Fruit fly (Drosophila melanogaster) whole organism, wandering third instar larva: ENCODE results near the gene CHKov2.

ENCODE experiments used
- Abd-B ChIP-seq: fragments of >200 bp; optimal IDR thresholded peaks from 2 replicates; lab custom pipeline; 2017; ENCODE audit warnings: missing biosample characterization, missing genetic modification characterization
- CG32264 ChIP-seq: fragments of 200-800 bp; sonication (Bioruptor generic); optimal IDR thresholded peaks from 2 replicates; lab custom pipeline; 2016; ENCODE audit warnings: missing biosample characterization, missing genetic modification characterization
- CG9705 ChIP-seq: fragments of 200-800 bp; sonication (Bioruptor generic); optimal IDR thresholded peaks from 2 replicates; lab custom pipeline; 2018; ENCODE audit warnings: missing biosample characterization, mild to moderate bottlenecking, missing genetic modification characterization
- CrebA ChIP-seq: fragments of 200-800 bp; sonication (Bioruptor generic); optimal IDR thresholded peaks from 2 replicates; lab custom pipeline; 2016; ENCODE audit warnings: missing biosample characterization, mild to moderate bottlenecking, missing genetic modification characterization, borderline replicate concordance
- Dfd ChIP-seq: fragments of >200 bp; optimal IDR thresholded peaks from 2 replicates; lab custom pipeline; 2017; ENCODE audit warnings: missing biosample characterization, missing genetic modification characterization
- Dif ChIP-seq: fragments of 200-275, 200-300 bp; sonication (Bioruptor generic); optimal IDR thresholded peaks from 2 replicates; lab custom pipeline; 2018; ENCODE audit warnings: missing biosample characterization, missing genetic modification characterization; ENCODE audit not compliant: partially characterized antibody
- GATAd ChIP-seq: sonication (Bioruptor generic); optimal IDR thresholded peaks from 2 replicates; lab custom pipeline; 2016; ENCODE audit warnings: missing biosample characterization, missing genetic modification characterization
- HLH106 ChIP-seq: fragments of 200-800 bp; optimal IDR thresholded peaks from 3 replicates; lab custom pipeline; 2019; ENCODE audit warnings: missing biosample characterization, mild to moderate bottlenecking, missing genetic modification characterization, moderate library complexity
- Hr83 ChIP-seq: fragments of 200-300 bp; sonication (Bioruptor generic); optimal IDR thresholded peaks from 2 replicates; lab custom pipeline; 2016; ENCODE audit warnings: missing biosample characterization, mild to moderate bottlenecking, missing genetic modification characterization, moderate library complexity; ENCODE audit not compliant: poor library complexity, severe bottlenecking
- Mio ChIP-seq: sonication (Bioruptor generic); optimal IDR thresholded peaks from 2 replicates; lab custom pipeline; 2016; ENCODE audit warnings: missing biosample characterization, missing genetic modification characterization
- Myc ChIP-seq: fragments of >200 bp; optimal IDR thresholded peaks from 2 replicates; lab custom pipeline; 2017
- N ChIP-seq: fragments of >200 bp; optimal IDR thresholded peaks from 2 replicates; lab custom pipeline; 2018; ENCODE audit warnings: missing biosample characterization, missing external identifiers, missing genetic modification characterization
- OdsH ChIP-seq: fragments of 200-800 bp; sonication (Bioruptor generic); optimal IDR thresholded peaks from 2 replicates; lab custom pipeline; 2016; ENCODE audit warnings: missing biosample characterization, mild to moderate bottlenecking, missing genetic modification characterization
- Sp1 ChIP-seq: fragments of 200-800 bp; sonication (Bioruptor generic); optimal IDR thresholded peaks from 3 replicates; lab custom pipeline; 2019; ENCODE audit warnings: missing biosample characterization, mild to moderate bottlenecking, missing genetic modification characterization, moderate library complexity
- Vsx2 ChIP-seq: fragments of 200-300, 225-300 bp; sonication (Bioruptor generic); optimal IDR thresholded peaks from 2 replicates; lab custom pipeline; 2018; ENCODE audit warnings: missing biosample characterization, missing genetic modification characterization; ENCODE audit not compliant: partially characterized antibody
- br ChIP-seq: fragments of 200-800 bp; sonication (Bioruptor generic); optimal IDR thresholded peaks from 2 replicates; lab custom pipeline; 2016; ENCODE audit warnings: missing biosample characterization, missing genetic modification characterization
- brk ChIP-seq: fragments of 200-800 bp; sonication (Bioruptor generic); optimal IDR thresholded peaks from 2 replicates; lab custom pipeline; 2016; ENCODE audit warnings: missing biosample characterization, mild to moderate bottlenecking, missing genetic modification characterization
- dl ChIP-seq, 2 experiments: fragments of 175-275, 200-275 bp in 1 of 2; fragments of 200-275 bp in 1 of 2; sonication (Bioruptor generic); optimal IDR thresholded peaks; lab custom pipeline; 2018; ENCODE audit warnings: mild to moderate bottlenecking in 2 of 2, missing biosample characterization in 2 of 2, missing genetic modification characterization in 2 of 2, moderate library complexity in 2 of 2; ENCODE audit not compliant: partially characterized antibody in 2 of 2, insufficient read depth in 1 of 2
- dmrt93B ChIP-seq: fragments of 200-800 bp; sonication (Bioruptor generic); optimal IDR thresholded peaks from 2 replicates; lab custom pipeline; 2018; ENCODE audit warnings: missing biosample characterization, mild to moderate bottlenecking, missing genetic modification characterization
- foxo ChIP-seq, 2 experiments: fragments of 200-800 bp; sonication (Bioruptor generic); optimal IDR thresholded peaks; 2 replicates in 1 of 2; 3 replicates in 1 of 2; lab custom pipeline; 2016 to 2017; ENCODE audit warnings: missing biosample characterization in 2 of 2, missing genetic modification characterization in 2 of 2
- fru ChIP-seq: fragments of 200-800 bp; sonication (Bioruptor generic); optimal IDR thresholded peaks from 3 replicates; lab custom pipeline; 2016; ENCODE audit warnings: missing biosample characterization, mild to moderate bottlenecking, missing genetic modification characterization
- h ChIP-seq: fragments of 200-800 bp; sonication (Bioruptor generic); optimal IDR thresholded peaks from 3 replicates; lab custom pipeline; 2016; ENCODE audit warnings: missing biosample characterization, mild to moderate bottlenecking, missing genetic modification characterization
- jim ChIP-seq: fragments of 175-275, 200-325 bp; sonication (Bioruptor generic); optimal IDR thresholded peaks from 2 replicates; lab custom pipeline; 2016; ENCODE audit warnings: missing biosample characterization, mild to moderate bottlenecking, missing genetic modification characterization
- psq ChIP-seq: fragments of 200-800 bp; sonication (Bioruptor generic); optimal IDR thresholded peaks from 3 replicates; lab custom pipeline; 2017; ENCODE audit warnings: missing biosample characterization, mild to moderate bottlenecking, missing genetic modification characterization, moderate library complexity
- sage ChIP-seq: fragments of 200-800 bp; sonication (Bioruptor generic); optimal IDR thresholded peaks from 2 replicates; lab custom pipeline; 2016; ENCODE audit warnings: missing biosample characterization, mild to moderate bottlenecking, missing genetic modification characterization
- sv ChIP-seq: fragments of 200-800 bp; sonication (Bioruptor generic); optimal IDR thresholded peaks from 3 replicates; lab custom pipeline; 2016; ENCODE audit warnings: missing biosample characterization, missing genetic modification characterization
- tai ChIP-seq: sonication (Bioruptor generic); optimal IDR thresholded peaks from 2 replicates; lab custom pipeline; 2016; ENCODE audit warnings: missing biosample characterization, missing genetic modification characterization
- usp ChIP-seq: fragments of >200 bp; optimal IDR thresholded peaks from 2 replicates; lab custom pipeline; 2017; ENCODE audit warnings: missing biosample characterization, missing genetic modification characterization
- woc ChIP-seq: sonication (Bioruptor generic); optimal IDR thresholded peaks from 2 replicates; lab custom pipeline; 2016; ENCODE audit warnings: missing biosample characterization, mild to moderate bottlenecking, missing genetic modification characterization

The CHKov2 gene

DNA sequence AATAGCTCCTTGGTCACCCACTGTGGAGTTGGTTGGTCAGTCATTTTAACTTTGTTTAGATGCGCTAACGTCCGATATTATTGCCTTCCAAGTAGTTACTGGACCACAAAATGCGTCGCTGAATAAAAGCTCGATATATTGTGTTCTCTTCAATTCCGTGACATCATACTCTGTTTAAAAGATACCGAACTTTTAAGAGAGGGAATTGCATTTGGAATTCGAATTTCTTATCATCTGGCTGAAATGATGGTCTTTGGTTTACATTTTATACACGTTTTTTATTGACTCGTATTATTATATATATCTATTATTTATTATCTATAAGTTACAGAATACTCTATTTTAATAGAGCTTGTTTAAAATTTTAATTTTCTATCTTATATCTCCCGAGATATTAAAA lies at the start of gene CHKov2:
CHKov2 (minus strand) TSS at position 101 of the 400 bp plus-strand sequence.
- TF ChIP-seq brk (GFP tag; lab: Kevin White, UChicago) (no peak), woc (GFP tag; lab: Kevin White, UChicago) (no peak), GATAd (GFP tag; lab: Kevin White, UChicago) (no peak), tai (GFP tag; lab: Kevin White, UChicago) (no peak), dmrt93B (GFP tag; lab: Kevin White, UChicago) (no peak), jim (no peak), Sp1 (GFP tag; lab: Kevin White, UChicago) (no peak), Hr83 (GFP tag; lab: Kevin White, UChicago) (no peak), Dif (GFP tag; lab: Kevin White, UChicago) (no peak), CG32264 (no peak), h (GFP tag; lab: Kevin White, UChicago) (no peak), Myc (no peak), foxo (GFP tag; optimal IDR thresholded peaks at IDR 0.05; lab: Kevin White, UChicago) (no peak), usp (no peak), Dfd (GFP tag; lab: Kevin White, UChicago) (no peak), sage (GFP tag; lab: Kevin White, UChicago) (no peak), Vsx2 (no peak), sv (GFP tag; lab: Kevin White, UChicago) (no peak)
- TF ChIP-seq, all 38 proteins: peak for 0

DNA sequence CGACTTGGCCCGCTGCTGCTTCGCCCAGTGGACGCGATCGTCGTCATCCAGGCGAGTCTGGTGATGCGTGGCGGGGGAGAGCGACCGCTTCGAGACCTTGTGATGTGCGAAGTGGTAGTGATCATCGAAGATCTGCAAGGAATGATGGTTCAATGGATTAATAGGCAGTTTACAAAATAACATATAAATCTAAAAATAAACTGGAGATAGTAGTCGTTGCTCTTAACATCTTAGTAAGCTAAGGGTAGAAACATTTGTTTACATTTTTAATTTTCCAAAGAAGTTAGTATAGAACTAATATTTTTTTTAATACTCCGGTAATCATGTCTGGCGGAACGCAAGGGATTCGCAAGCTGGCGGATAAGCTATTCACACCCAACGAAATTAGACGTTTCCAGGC lies 27.0 kb upstream of the CHKov2 start, which contains the start of gene ND-49L:
ND-49L (plus strand) TSS at position 301 of the 400 bp plus-strand sequence.
- TF ChIP-seq CG9705 (GFP tag; lab: Kevin White, UChicago) = no peak

DNA sequence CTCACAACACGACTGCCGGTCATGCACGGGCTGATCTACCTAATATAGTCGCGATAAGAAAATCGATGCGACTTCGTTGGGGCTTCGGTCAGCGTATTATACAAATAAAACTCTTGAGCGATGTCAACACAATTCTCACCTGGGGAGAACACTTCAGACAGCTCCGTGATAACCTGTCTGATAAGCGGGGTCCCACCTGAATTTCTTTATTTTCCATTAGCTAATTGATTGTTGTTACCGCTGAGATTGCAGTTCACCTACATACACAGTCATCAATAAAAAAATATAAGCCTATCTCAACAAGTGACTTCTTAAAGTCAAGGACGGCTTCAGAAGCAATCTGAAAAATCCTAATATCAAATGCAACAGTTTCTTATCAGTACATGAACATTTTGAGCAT lies 15.9 kb upstream of the CHKov2 start, which contains the start of gene tobi:
tobi (minus strand) TSS at position 23 of the 400 bp plus-strand sequence.
- TF ChIP-seq tai (GFP tag; lab: Kevin White, UChicago) = no peak
- TF ChIP-seq sv (GFP tag; lab: Kevin White, UChicago) = no peak
- TF ChIP-seq fru (GFP tag; lab: Kevin White, UChicago) = no peak
- no peak for TF ChIP-seq Sp1 (GFP tag; lab: Kevin White, UChicago)
- no peak for TF ChIP-seq brk (GFP tag; lab: Kevin White, UChicago)
- TF ChIP-seq OdsH (GFP tag; lab: Kevin White, UChicago) = no peak

DNA sequence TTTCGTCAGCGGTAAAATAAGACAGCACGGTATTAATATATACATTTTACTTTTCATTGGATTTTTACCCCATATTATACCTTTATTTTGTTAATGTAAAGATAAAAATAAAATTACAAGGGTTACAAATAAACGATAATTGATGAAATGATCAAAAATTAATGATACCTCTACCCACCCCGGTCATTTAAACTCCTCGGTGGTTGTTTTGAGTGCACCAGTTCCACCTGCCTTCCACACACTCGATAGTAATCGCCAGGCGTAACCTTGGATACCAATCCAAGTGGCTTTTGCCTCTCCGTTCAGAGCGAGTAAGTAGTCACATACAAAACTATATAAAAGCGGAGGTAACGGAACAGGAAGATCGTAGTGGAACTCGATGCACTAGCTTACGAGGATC lies 8.9 kb upstream of the CHKov2 start, which contains the start of gene rha:
rha (plus strand) TSS at position 301 of the 400 bp plus-strand sequence.
- TF ChIP-seq jim = no peak
- no peak for TF ChIP-seq usp
- no peak for TF ChIP-seq Abd-B (GFP tag; lab: Kevin White, UChicago)
- no peak for TF ChIP-seq dmrt93B (GFP tag; lab: Kevin White, UChicago)
- TF ChIP-seq sage (GFP tag; lab: Kevin White, UChicago) = no peak
- no peak for TF ChIP-seq psq (GFP tag; lab: Kevin White, UChicago)
- TF ChIP-seq CG32264 = no peak
- TF ChIP-seq Dif (GFP tag; lab: Kevin White, UChicago) = no peak
- no peak for TF ChIP-seq OdsH (GFP tag; lab: Kevin White, UChicago)
- no peak for TF ChIP-seq Mio (GFP tag; lab: Kevin White, UChicago)
- TF ChIP-seq Dfd (GFP tag; lab: Kevin White, UChicago) = no peak
- no peak for TF ChIP-seq br (GFP tag; lab: Kevin White, UChicago)
- TF ChIP-seq dl (GFP tag; optimal IDR thresholded peaks at IDR 0.05; lab: Kevin White, UChicago; ENCODE audit: insufficient read depth in 1 of 2, partially characterized antibody in 2 of 2) = no peak
- no peak for TF ChIP-seq Hr83 (GFP tag; lab: Kevin White, UChicago)
- no peak for TF ChIP-seq Vsx2
- no peak for TF ChIP-seq CrebA (GFP tag; lab: Kevin White, UChicago)
- TF ChIP-seq brk (GFP tag; lab: Kevin White, UChicago) = no peak
- no peak for TF ChIP-seq N (GFP tag; lab: Kevin White, UChicago)
- no peak for TF ChIP-seq Myc
- TF ChIP-seq CG9705 (GFP tag; lab: Kevin White, UChicago) = no peak

DNA sequence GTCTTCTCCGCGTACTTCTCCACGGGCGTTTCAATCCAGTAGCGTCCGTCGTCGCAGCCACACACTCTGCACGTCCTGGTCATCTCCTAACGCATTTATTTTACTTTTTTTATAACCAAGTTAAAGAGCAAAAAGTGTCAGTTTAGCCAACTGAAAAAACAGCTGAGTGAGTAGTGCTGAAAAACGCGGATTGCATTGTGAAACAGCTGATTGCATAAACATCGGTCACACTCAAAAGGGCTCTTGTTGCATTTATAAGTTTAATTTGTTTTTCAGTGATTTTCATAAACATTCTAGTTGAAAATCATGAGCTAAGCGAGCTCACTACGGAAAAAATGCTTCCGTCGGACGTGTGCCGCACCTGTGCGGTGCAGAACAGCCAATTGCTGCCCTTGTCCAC lies 4.1 kb upstream of the CHKov2 start, which contains the start of the genes CG10669 and CG11902:
CG10669 (minus strand) TSS at position 179 of the 400 bp plus-strand sequence.
CG11902 (plus strand) TSS at position 193 of the 400 bp plus-strand sequence.
- TF ChIP-seq Hr83 (GFP tag; lab: Kevin White, UChicago) (peak; percentile 18), HLH106 (no peak)
